Fruit fly (Drosophila melanogaster): Measurements from ENCODE around the gene CG17193.

Gene CG17193

dm6 chr3R:19998418-19998817, 57.5 kb downstream of the CG17193 start (continued):
- TF ChIP-seq CG7357 (GFP tag; IDR thresholded peaks at IDR 0.05) = peak; percentile 52; the same call in 1 of the 3 replicates
- peak; percentile 38 for TF ChIP-seq CG8359 (GFP tag; optimal IDR thresholded peaks at IDR 0.05; ENCODE audit: borderline replicate concordance)
- TF ChIP-seq ewg (GFP tag; optimal IDR thresholded peaks at IDR 0.05) = peak; percentile 67
- TF ChIP-seq CG18262 (tag; optimal IDR thresholded peaks at IDR 0.05) = peak; percentile 83
- peak; percentile 75 for TF ChIP-seq gsb-n (tag; optimal IDR thresholded peaks at IDR 0.05)
- TF ChIP-seq CG15601 (tag; optimal IDR thresholded peaks at IDR 0.05) = peak; percentile 80
- no peak for TF ChIP-seq Hey (tag; optimal IDR thresholded peaks at IDR 0.05)
- TF ChIP-seq unc-4 (GFP tag; IDR thresholded peaks at IDR 0.05; ENCODE audit: partially characterized antibody) = no peak
- peak; percentile 86 for TF ChIP-seq Blimp-1 (GFP tag; optimal IDR thresholded peaks at IDR 0.05)
- no peak; the same call in none of the 3 replicates for TF ChIP-seq CG34422 (GFP tag; IDR thresholded peaks at IDR 0.05)
- no peak for TF ChIP-seq CG6791 (GFP tag; IDR thresholded peaks at IDR 0.05; ENCODE audit: partially characterized antibody)
- peak in 1 of 2 experiments; percentile 40 for TF ChIP-seq Hr78 (GFP tag; optimal IDR thresholded peaks at IDR 0.05)
- TF ChIP-seq tap (tag; optimal IDR thresholded peaks at IDR 0.05) = peak; percentile 72
- peak; percentile 4 for TF ChIP-seq CG12104 (GFP tag; optimal IDR thresholded peaks at IDR 0.05)
- TF ChIP-seq aop (GFP tag; IDR thresholded peaks at IDR 0.05) = 0 out of 2 replicates have a peak, but pooled peaks have one; percentile 32
- peak; percentile 37; the same call in 1 of the 2 replicates for TF ChIP-seq gsb (GFP tag; IDR thresholded peaks at IDR 0.05)
- no peak for TF ChIP-seq CG14965 (GFP tag; optimal IDR thresholded peaks at IDR 0.05; ENCODE audit: borderline replicate concordance)
- TF ChIP-seq CG3847 (GFP tag; IDR thresholded peaks at IDR 0.05) = 0 out of 2 replicates have a peak, but pooled peaks have one; percentile 34
- TF ChIP-seq CG18619 (GFP tag; optimal IDR thresholded peaks at IDR 0.05) = peak; percentile 26
- TF ChIP-seq dati (GFP tag; IDR thresholded peaks at IDR 0.05) = no peak
- TF ChIP-seq CG1233 (GFP tag; optimal IDR thresholded peaks at IDR 0.05) = peak; percentile 20
- peak; percentile 14 for TF ChIP-seq CG3281 (GFP tag; optimal IDR thresholded peaks at IDR 0.05)
- peak; percentile 73 for TF ChIP-seq CG2678 (tag; optimal IDR thresholded peaks at IDR 0.05)
- TF ChIP-seq eyg (GFP tag; optimal IDR thresholded peaks at IDR 0.05) = no peak
- TF ChIP-seq CG11504 (tag; optimal IDR thresholded peaks at IDR 0.05) = peak; percentile 84
- peak; percentile 65 for TF ChIP-seq CG17802 (tag; optimal IDR thresholded peaks at IDR 0.05)
- TF ChIP-seq fd3F (GFP tag; optimal IDR thresholded peaks at IDR 0.05) = peak; percentile 15
- peak; percentile 78 for TF ChIP-seq oc (tag; optimal IDR thresholded peaks at IDR 0.05)
- TF ChIP-seq CG15514 (GFP tag; optimal IDR thresholded peaks at IDR 0.05) = peak; percentile 20
- TF ChIP-seq wor (GFP tag; IDR thresholded peaks at IDR 0.05) = peak; percentile 72
- TF ChIP-seq grn (GFP tag; optimal IDR thresholded peaks at IDR 0.05) = no peak
- TF ChIP-seq pho (GFP tag; optimal IDR thresholded peaks at IDR 0.05) = no peak
- 0 out of 2 replicates have a peak, but pooled peaks have one; percentile 43 for TF ChIP-seq dimm (GFP tag; IDR thresholded peaks at IDR 0.05)
- TF ChIP-seq CG17568 (GFP tag; optimal IDR thresholded peaks at IDR 0.05) = peak; percentile 60
- TF ChIP-seq Antp (GFP tag; optimal IDR thresholded peaks at IDR 0.05) = peak; percentile 84
- TF ChIP-seq CG10267 (tag; optimal IDR thresholded peaks at IDR 0.05) = peak; percentile 74
- no peak for TF ChIP-seq bigmax (GFP tag; optimal IDR thresholded peaks at IDR 0.05)
- no peak for TF ChIP-seq psq (GFP tag; optimal IDR thresholded peaks at IDR 0.05)
- TF ChIP-seq her (GFP tag; optimal IDR thresholded peaks at IDR 0.05) = peak; percentile 63
- TF ChIP-seq Jarid2 (GFP tag; optimal IDR thresholded peaks at IDR 0.05) = peak; percentile 24
- peak; percentile 62 for TF ChIP-seq CG10209 (GFP tag; optimal IDR thresholded peaks at IDR 0.05)
- TF ChIP-seq HmgZ (tag; optimal IDR thresholded peaks at IDR 0.05) = peak; percentile 16
- no peak for TF ChIP-seq Dref (GFP tag; IDR thresholded peaks at IDR 0.05)
- no peak for TF ChIP-seq zfh2 (GFP tag; optimal IDR thresholded peaks at IDR 0.05)
- no peak for TF ChIP-seq slou (GFP tag; optimal IDR thresholded peaks at IDR 0.05)
- peak; percentile 10; the same call in 1 of the 2 replicates for TF ChIP-seq wdn (GFP tag; IDR thresholded peaks at IDR 0.05)
- peak; percentile 69 for TF ChIP-seq esg (GFP tag; conservative IDR thresholded peaks at IDR 0.05)
- TF ChIP-seq pzg (GFP tag; optimal IDR thresholded peaks at IDR 0.05) = no peak
- TF ChIP-seq CG10462 (GFP tag; optimal IDR thresholded peaks at IDR 0.05) = peak; percentile 66

Measured in whole organism, embryonic.